Worm (Caenorhabditis elegans) whole organism, young adult: ENCODE data around the gene acdh-12.

Source experiments
- B0261.1 ChIP-seq: sonication (generic microtip); optimal IDR thresholded peaks from 2 replicates; lab custom pipeline; 2016; ENCODE audit warnings: mild to moderate bottlenecking, missing genetic modification characterization, moderate library complexity, missing compliant biosample characterization
- C06A6.2 ChIP-seq: fragments of 200-800 bp; sonication (Bioruptor generic); conservative IDR thresholded peaks from 2 replicates; pipeline ENCODE4 v1.3.6; 2022; ENCODE audit warnings: missing genetic modification characterization, missing compliant biosample characterization
- C17E4.6 ChIP-seq: fragments of 200-800 bp; sonication (Bioruptor generic); IDR thresholded peaks from 2 replicates; pipeline ENCODE4 v1.3.6; 2022; ENCODE audit warnings: missing genetic modification reagents, missing genetic modification characterization, missing compliant biosample characterization
- F37B4.10 ChIP-seq: fragments of 200-800 bp; sonication (Bioruptor generic); IDR thresholded peaks from 2 replicates; pipeline ENCODE4 v1.3.6; 2022; ENCODE audit warnings: missing genetic modification characterization, missing compliant biosample characterization
- F49E8.2 ChIP-seq: sonication (generic microtip); optimal IDR thresholded peaks from 3 replicates; lab custom pipeline; 2017; ENCODE audit warnings: missing genetic modification characterization, mild to moderate bottlenecking, missing compliant biosample characterization, antibody characterized with exemption, moderate library complexity; ENCODE audit not compliant: insufficient read depth
- K11D2.4 ChIP-seq: fragments of 200-800 bp; sonication (Bioruptor generic); IDR thresholded peaks from 2 replicates; pipeline ENCODE4 v1.3.6; 2022; ENCODE audit warnings: missing genetic modification reagents, missing genetic modification characterization, missing compliant biosample characterization
- T07F8.4 ChIP-seq: sonication (generic microtip); optimal IDR thresholded peaks from 2 replicates; lab custom pipeline; 2016; ENCODE audit warnings: mild to moderate bottlenecking, missing genetic modification characterization, moderate library complexity, missing compliant biosample characterization
- Y53F4B.3 ChIP-seq: fragments of 200-800 bp; sonication (Bioruptor generic); IDR thresholded peaks from 2 replicates; pipeline ENCODE4 v1.3.6; 2022; ENCODE audit warnings: missing genetic modification reagents, missing genetic modification characterization, missing compliant biosample characterization
- Y67H2A.10 ChIP-seq: fragments of 200-800 bp; sonication (Bioruptor generic); conservative IDR thresholded peaks from 2 replicates; pipeline ENCODE4 v1.3.6; 2022; ENCODE audit warnings: missing genetic modification reagents, missing genetic modification characterization, missing compliant biosample characterization
- athp-1 ChIP-seq: sonication (generic microtip); optimal IDR thresholded peaks from 2 replicates; lab custom pipeline; 2017; ENCODE audit warnings: mild to moderate bottlenecking, missing genetic modification characterization, missing compliant biosample characterization
- bed-2 ChIP-seq: fragments of 200-800 bp; sonication (Bioruptor generic); IDR thresholded peaks from 2 replicates; pipeline ENCODE4 v1.3.6; 2022; ENCODE audit warnings: missing genetic modification reagents, missing genetic modification characterization, missing compliant biosample characterization
- cebp-2 ChIP-seq: fragments of 200-800 bp; sonication (Bioruptor generic); IDR thresholded peaks from 2 replicates; pipeline ENCODE4 v1.3.6; 2022; ENCODE audit warnings: missing genetic modification characterization, missing compliant biosample characterization
- ceh-27 ChIP-seq: fragments of 200-800 bp; sonication (Bioruptor generic); optimal IDR thresholded peaks from 2 replicates; lab custom pipeline; 2018; ENCODE audit warnings: mild to moderate bottlenecking, missing genetic modification characterization, moderate library complexity, missing compliant biosample characterization
- ceh-40 ChIP-seq: fragments of 200-800 bp; sonication (Bioruptor generic); IDR thresholded peaks from 2 replicates; pipeline ENCODE4 v1.3.6; 2022; ENCODE audit warnings: missing genetic modification characterization, missing compliant biosample characterization
- ceh-79 ChIP-seq: sonication (generic microtip); optimal IDR thresholded peaks from 2 replicates; lab custom pipeline; 2017; ENCODE audit warnings: mild to moderate bottlenecking, missing genetic modification characterization, missing compliant biosample characterization
- ceh-91 ChIP-seq: fragments of 200-800 bp; sonication (Bioruptor generic); IDR thresholded peaks from 2 replicates; pipeline ENCODE4 v1.3.6; 2022; ENCODE audit warnings: missing genetic modification reagents, missing genetic modification characterization, missing compliant biosample characterization
- efl-1 ChIP-seq: fragments of 150-350 bp; optimal IDR thresholded peaks from 2 replicates; lab custom pipeline; 2014; ENCODE audit warnings: missing biosample characterization, missing genetic modification reagents, missing genetic modification characterization
- egl-18 ChIP-seq: fragments of 200-800 bp; sonication (Bioruptor generic); IDR thresholded peaks from 2 replicates; pipeline ENCODE4 v1.3.6; 2022; ENCODE audit warnings: missing genetic modification reagents, missing genetic modification characterization, missing compliant biosample characterization
- egrh-3 ChIP-seq: fragments of 200-800 bp; sonication (Bioruptor generic); IDR thresholded peaks from 2 replicates; pipeline ENCODE4 v1.3.6; 2022; ENCODE audit warnings: missing genetic modification reagents, missing genetic modification characterization, missing compliant biosample characterization
- hsf-1 ChIP-seq: fragments of 200-800 bp; sonication (Bioruptor generic); IDR thresholded peaks from 2 replicates; pipeline ENCODE4 v1.3.6; 2022; ENCODE audit warnings: missing genetic modification reagents, missing genetic modification characterization, missing compliant biosample characterization
- lag-1 ChIP-seq: fragments of 200-800 bp; sonication (Bioruptor generic); IDR thresholded peaks from 2 replicates; pipeline ENCODE4 v1.3.6; 2022; ENCODE audit warnings: missing genetic modification reagents, missing genetic modification characterization, missing compliant biosample characterization
- let-526 ChIP-seq: fragments of 200-800 bp; sonication (Bioruptor generic); IDR thresholded peaks from 2 replicates; pipeline ENCODE4 v1.3.6; 2022; ENCODE audit warnings: missing genetic modification reagents, missing genetic modification characterization, missing compliant biosample characterization
- let-607 ChIP-seq, 2 experiments: fragments of 200-800 bp in 1 of 2; sonication (Bioruptor generic) in 1 of 2; sonication (generic microtip) in 1 of 2; optimal IDR thresholded peaks; 2 replicates each; lab custom pipeline; 2016 to 2018; ENCODE audit warnings: mild to moderate bottlenecking in 2 of 2, missing compliant biosample characterization in 2 of 2, missing genetic modification characterization in 2 of 2, moderate library complexity in 2 of 2, missing genotype in 1 of 2
- lin-35 ChIP-seq, 3 experiments: fragments of 150-350 bp in 2 of 3; sonication (generic microtip) in 1 of 3; optimal IDR thresholded peaks; 2 replicates each; lab custom pipeline; 2014 to 2018; ENCODE audit warnings: missing biosample characterization in 3 of 3, missing genetic modification characterization in 3 of 3, missing genetic modification reagents in 3 of 3
- lin-40 ChIP-seq: sonication (generic microtip); optimal IDR thresholded peaks from 2 replicates; lab custom pipeline; 2016; ENCODE audit warnings: missing genetic modification characterization, mild to moderate bottlenecking, missing compliant biosample characterization, missing genotype, missing genetic modification reagents
- lsl-1 ChIP-seq: fragments of 200-800 bp; sonication (Bioruptor generic); optimal IDR thresholded peaks from 2 replicates; lab custom pipeline; 2018; ENCODE audit warnings: mild to moderate bottlenecking, missing genetic modification characterization, moderate library complexity, missing compliant biosample characterization
- mes-4 ChIP-seq: sonication (generic microtip); optimal IDR thresholded peaks from 2 replicates; lab custom pipeline; 2016; ENCODE audit warnings: missing genotype, missing genetic modification characterization, missing compliant biosample characterization
- nfyb-1 ChIP-seq: fragments of 200-800 bp; sonication (Bioruptor generic); IDR thresholded peaks from 2 replicates; pipeline ENCODE4 v1.3.6; 2022; ENCODE audit warnings: missing genetic modification reagents, missing genetic modification characterization, missing compliant biosample characterization
- nhr-27 ChIP-seq: fragments of 200-800 bp; sonication (Bioruptor generic); optimal IDR thresholded peaks from 2 replicates; lab custom pipeline; 2018; ENCODE audit warnings: mild to moderate bottlenecking, missing genetic modification characterization, moderate library complexity, missing compliant biosample characterization
- nhr-80 ChIP-seq: sonication (generic microtip); optimal IDR thresholded peaks from 2 replicates; lab custom pipeline; 2016; ENCODE audit warnings: missing genetic modification characterization, missing compliant biosample characterization
- pbrm-1 ChIP-seq: fragments of 200-800 bp; sonication (Bioruptor generic); IDR thresholded peaks from 2 replicates; pipeline ENCODE4 v1.3.6; 2022; ENCODE audit warnings: missing genetic modification reagents, missing genetic modification characterization, missing compliant biosample characterization
- rcor-1 ChIP-seq: fragments of 200-800 bp; sonication (Bioruptor generic); IDR thresholded peaks from 2 replicates; pipeline ENCODE4 v1.3.6; 2022; ENCODE audit warnings: missing genetic modification reagents, missing genetic modification characterization, missing compliant biosample characterization
- rec-8 ChIP-seq, 2 experiments: sonication (generic microtip); optimal IDR thresholded peaks; 2 replicates each; lab custom pipeline; 2016; ENCODE audit warnings: mild to moderate bottlenecking in 2 of 2, missing genetic modification characterization in 2 of 2, missing genetic modification reagents in 2 of 2, missing genotype in 2 of 2, missing biosample characterization in 1 of 2, missing compliant biosample characterization in 1 of 2, moderate library complexity in 1 of 2
- sea-2 ChIP-seq: fragments of 200-800 bp; sonication (Bioruptor generic); IDR thresholded peaks from 2 replicates; pipeline ENCODE4 v1.3.6; 2022; ENCODE audit warnings: missing genetic modification characterization, missing compliant biosample characterization
- snpc-1.1 ChIP-seq: sonication (generic microtip); optimal IDR thresholded peaks from 2 replicates; lab custom pipeline; 2017; ENCODE audit warnings: missing genetic modification characterization, mild to moderate bottlenecking, missing compliant biosample characterization, antibody characterized with exemption, moderate library complexity, missing genotype, missing genetic modification reagents; ENCODE audit not compliant: insufficient read depth
- snpc-4 ChIP-seq, 5 experiments: fragments of 150-350 bp in 1 of 5; sonication (generic microtip) in 4 of 5; optimal IDR thresholded peaks; 2 replicates each; lab custom pipeline; 2014 to 2018; ENCODE audit warnings: missing genetic modification characterization in 5 of 5, missing biosample characterization in 3 of 5, antibody characterized with exemption in 2 of 5, mild to moderate bottlenecking in 2 of 5, missing compliant biosample characterization in 2 of 5, missing genotype in 2 of 5, moderate library complexity in 2 of 5, missing genetic modification reagents in 1 of 5
- somi-1 ChIP-seq: fragments of 200-800 bp; sonication (Bioruptor generic); optimal IDR thresholded peaks from 2 replicates; lab custom pipeline; 2018; ENCODE audit warnings: mild to moderate bottlenecking, missing genetic modification characterization, missing compliant biosample characterization
- sptf-2 ChIP-seq: fragments of 200-800 bp; sonication (Bioruptor generic); optimal IDR thresholded peaks from 2 replicates; lab custom pipeline; 2018; ENCODE audit warnings: mild to moderate bottlenecking, missing genetic modification characterization, missing compliant biosample characterization
- tbp1 ChIP-seq: fragments of 200-800 bp; sonication (Bioruptor generic); optimal IDR thresholded peaks from 2 replicates; lab custom pipeline; 2018; ENCODE audit warnings: mild to moderate bottlenecking, missing genetic modification characterization, missing compliant biosample characterization
- zfh-2 ChIP-seq: fragments of 200-800 bp; sonication (Bioruptor generic); conservative IDR thresholded peaks from 2 replicates; pipeline ENCODE4 v1.3.6; 2022; ENCODE audit warnings: missing genetic modification reagents, missing genetic modification characterization, missing compliant biosample characterization
- ztf-3 ChIP-seq: fragments of 200-800 bp; sonication (Bioruptor generic); optimal IDR thresholded peaks from 2 replicates; lab custom pipeline; 2018; ENCODE audit warnings: mild to moderate bottlenecking, missing genetic modification characterization, missing compliant biosample characterization

The acdh-12 gene

ce11 chrII:7154711-7155110, 40.7 kb downstream of the acdh-12 start:
- no peak for TF ChIP-seq nhr-27 (tag; lab: Kevin White, UChicago)
- peak; percentile 88 for TF ChIP-seq egrh-3 (GFP tag; lab: Robert Waterston, UW)
- TF ChIP-seq zfh-2 (GFP tag; lab: Robert Waterston, UW): peak; percentile 88

- TF ChIP-seq zfh-2 (GFP tag; lab: Robert Waterston, UW) (peak; percentile 83), egrh-3 (GFP tag; lab: Robert Waterston, UW) (peak; percentile 51; the same call in 1 of the 2 replicates), hsf-1 (GFP tag; lab: Robert Waterston, UW) (0 out of 2 replicates have a peak, but pooled peaks have one; percentile 8)
These were observed 42.3 kb downstream of the acdh-12 start for ce11 chrII:7153095-7153494.

ce11 chrII:7151969-7152631, 43.3 kb downstream of the acdh-12 start, which contains the start of gene fust-1:
fust-1 (plus strand) TSS chrII:7152581.
- TF ChIP-seq ceh-91 (GFP tag; lab: Robert Waterston, UW) (peak; percentile 88), ceh-79 (no peak), lag-1 (GFP tag; lab: Robert Waterston, UW) (no peak), F49E8.2 (peak; percentile 83), sptf-2 (GFP tag; lab: Kevin White, UChicago) (no peak), hsf-1 (GFP tag; lab: Robert Waterston, UW) (peak; percentile 88), T07F8.4 (tag; lab: Kevin White, UChicago) (no peak), C06A6.2 (peak; percentile 88), pbrm-1 (GFP tag; lab: Robert Waterston, UW) (peak; percentile 95), let-607 (tag; optimal IDR thresholded peaks at IDR 0.05; lab: Kevin White, UChicago) (peak; percentile 54 to 78), efl-1 (GFP tag; lab: Kevin White, UChicago) (peak; percentile 64), rcor-1 (GFP tag; lab: Robert Waterston, UW) (peak; percentile 95), nhr-80 (peak; percentile 70), mes-4 (tag; lab: Kevin White, UChicago) (peak; percentile 22), sea-2 (GFP tag; lab: Robert Waterston, UW) (no peak), egl-18 (GFP tag; lab: Robert Waterston, UW) (peak; percentile 81), tbp1 (GFP tag; lab: Kevin White, UChicago) (peak; percentile 75), C17E4.6 (GFP tag; lab: Robert Waterston, UW) (peak; percentile 80), athp-1 (peak; percentile 93), Y67H2A.10 (no peak), nfyb-1 (GFP tag; lab: Robert Waterston, UW) (peak; percentile 96), cebp-2 (0 out of 2 replicates have a peak, but pooled peaks have one; percentile 60), Y53F4B.3 (GFP tag; lab: Robert Waterston, UW) (no peak), F37B4.10 (GFP tag; lab: Robert Waterston, UW) (no peak), K11D2.4 (GFP tag; lab: Robert Waterston, UW) (peak; percentile 97), ceh-27 (GFP tag; lab: Kevin White, UChicago) (peak; percentile 90), lsl-1 (GFP tag; lab: Kevin White, UChicago) (peak; percentile 87), ztf-3 (peak; percentile 24), lin-35 (GFP tag; optimal IDR thresholded peaks at IDR 0.05; lab: Kevin White, UChicago) (peak in 2 of 3 experiments; percentile 80 to 93), bed-2 (GFP tag; lab: Robert Waterston, UW) (0 out of 2 replicates have a peak, but pooled peaks have one; percentile 24), lin-40 (peak; percentile 97), ceh-40 (GFP tag; lab: Robert Waterston, UW) (no peak), let-526 (peak; percentile 80; the same call in 1 of the 2 replicates), B0261.1 (tag; lab: Kevin White, UChicago) (peak; percentile 27), rec-8 (tag; optimal IDR thresholded peaks at IDR 0.05; lab: Kevin White, UChicago) (peak in 1 of 2 experiments; percentile 10), snpc-4 (GFP tag; optimal IDR thresholded peaks at IDR 0.05; lab: Kevin White, UChicago) (peak; percentile 58), snpc-4 (tag; optimal IDR thresholded peaks at IDR 0.05; lab: Kevin White, UChicago) (peak; percentile 48 to 89 (median 86)), somi-1 (GFP tag; lab: Kevin White, UChicago) (peak; percentile 80), snpc-1.1 (tag; lab: Kevin White, UChicago) (peak; percentile 79)
